Worm (Caenorhabditis elegans) whole organism, L4 larva: Measurements from ENCODE around the gene his-40.

Experiments used
- F37D6.2 ChIP-seq: sonication (generic microtip); optimal IDR thresholded peaks from 2 replicates; lab custom pipeline; 2016; ENCODE audit warnings: mild to moderate bottlenecking, missing genetic modification characterization, missing compliant biosample characterization
- F49E8.2 ChIP-seq: sonication (generic microtip); optimal IDR thresholded peaks from 2 replicates; lab custom pipeline; 2016; ENCODE audit warnings: missing compliant biosample characterization, mild to moderate bottlenecking, missing genetic modification characterization, borderline replicate concordance
- R02D3.7 ChIP-seq: fragments of 150-350 bp; sonication (generic microtip); optimal IDR thresholded peaks from 3 replicates; lab custom pipeline; 2014; ENCODE audit warnings: missing biosample characterization, missing genetic modification characterization
- T20F7.1 ChIP-seq: fragments of 200-800 bp; sonication (Bioruptor generic); optimal IDR thresholded peaks from 2 replicates; lab custom pipeline; 2018; ENCODE audit warnings: mild to moderate bottlenecking, missing genetic modification characterization, missing compliant biosample characterization
- T26A8.4 ChIP-seq: fragments of 200-800 bp; sonication (Bioruptor generic); IDR thresholded peaks from 2 replicates; pipeline ENCODE4 v1.3.6; 2022; ENCODE audit warnings: missing genetic modification characterization, missing compliant biosample characterization
- Y105C5A.15 ChIP-seq: fragments of 200-800 bp; sonication (Bioruptor generic); IDR thresholded peaks from 2 replicates; pipeline ENCODE4 v1.3.6; 2022; ENCODE audit warnings: missing genetic modification characterization, missing compliant biosample characterization
- Y48G9A.11 ChIP-seq: fragments of 200-800 bp; sonication (Bioruptor generic); IDR thresholded peaks from 2 replicates; pipeline ENCODE4 v1.3.6; 2022; ENCODE audit warnings: missing genetic modification reagents, missing genetic modification characterization, missing compliant biosample characterization
- Y5F2A.4 ChIP-seq: fragments of 200-800 bp; sonication (Bioruptor generic); optimal IDR thresholded peaks from 2 replicates; lab custom pipeline; 2018; ENCODE audit warnings: mild to moderate bottlenecking, missing genetic modification characterization, missing compliant biosample characterization
- Y75B8A.6 ChIP-seq: fragments of 200-800 bp; sonication (Bioruptor generic); IDR thresholded peaks from 2 replicates; pipeline ENCODE4 v1.3.6; 2022; ENCODE audit warnings: missing genetic modification reagents, missing genetic modification characterization, missing compliant biosample characterization
- ZK546.5 ChIP-seq, 2 experiments: sonication (generic microtip); optimal IDR thresholded peaks; 2 replicates each; lab custom pipeline; 2017; ENCODE audit warnings: missing biosample characterization in 2 of 2, missing genetic modification characterization in 2 of 2
- aha-1 ChIP-seq: fragments of 150-350 bp; peaks from one replicate; lab custom pipeline; 2014; ENCODE audit warnings: missing biosample characterization, missing genetic modification characterization
- attf-4 ChIP-seq: sonication (generic microtip); optimal IDR thresholded peaks from 3 replicates; lab custom pipeline; 2017; ENCODE audit warnings: missing biosample characterization, missing genetic modification characterization
- ceh-20 ChIP-seq: fragments of 200-800 bp; sonication (Bioruptor generic); IDR thresholded peaks from 2 replicates; pipeline ENCODE4 v1.3.6; 2022; ENCODE audit warnings: missing genetic modification reagents, missing genetic modification characterization, missing compliant biosample characterization
- ceh-28 ChIP-seq: fragments of 150-350 bp; optimal IDR thresholded peaks from 2 replicates; lab custom pipeline; 2014; ENCODE audit warnings: missing biosample characterization, missing genetic modification reagents, missing genetic modification characterization
- ceh-32 ChIP-seq: sonication (generic microtip); optimal IDR thresholded peaks from 2 replicates; lab custom pipeline; 2016; ENCODE audit warnings: mild to moderate bottlenecking, missing genetic modification characterization, missing compliant biosample characterization; ENCODE audit not compliant: poor library complexity
- ceh-82 ChIP-seq: sonication (generic microtip); optimal IDR thresholded peaks from 2 replicates; lab custom pipeline; 2017; ENCODE audit warnings: missing biosample characterization, missing genetic modification characterization
- ces-1 ChIP-seq: fragments of 150-350 bp; sonication (generic microtip); optimal IDR thresholded peaks from 4 replicates; lab custom pipeline; 2014; ENCODE audit warnings: missing biosample characterization, missing genetic modification reagents, missing genetic modification characterization
- cey-2 ChIP-seq: sonication (generic microtip); optimal IDR thresholded peaks from 3 replicates; lab custom pipeline; 2017; ENCODE audit warnings: missing genetic modification characterization, mild to moderate bottlenecking, missing compliant biosample characterization, antibody characterized with exemption, borderline replicate concordance; ENCODE audit not compliant: insufficient read depth
- ctbp-1 ChIP-seq: fragments of 200-800 bp; sonication (Bioruptor generic); IDR thresholded peaks from 2 replicates; pipeline ENCODE4 v1.3.6; 2022; ENCODE audit warnings: missing genetic modification reagents, missing genetic modification characterization, missing compliant biosample characterization
- daf-16 ChIP-seq, 3 experiments: sonication (generic microtip); optimal IDR thresholded peaks; 2 replicates each; lab custom pipeline; 2016 to 2017; ENCODE audit warnings: missing genetic modification characterization in 3 of 3, missing genetic modification reagents in 3 of 3, mild to moderate bottlenecking in 2 of 3, missing compliant biosample characterization in 2 of 3, missing biosample characterization in 1 of 3, moderate library complexity in 1 of 3
- daf-19 ChIP-seq: fragments of 200-800 bp; sonication (Bioruptor generic); conservative IDR thresholded peaks from 2 replicates; pipeline ENCODE4 v1.3.6; 2022; ENCODE audit warnings: missing genetic modification characterization, missing compliant biosample characterization
- dpl-1 ChIP-seq: fragments of 150-350 bp; optimal IDR thresholded peaks from 2 replicates; lab custom pipeline; 2014; ENCODE audit warnings: missing biosample characterization, missing genetic modification reagents, missing genetic modification characterization
- fkh-10 ChIP-seq: fragments of 150-350 bp; optimal IDR thresholded peaks from 2 replicates; lab custom pipeline; 2014; ENCODE audit warnings: missing biosample characterization, missing genetic modification reagents, missing genetic modification characterization
- gei-8 ChIP-seq: fragments of 200-800 bp; sonication (Bioruptor generic); optimal IDR thresholded peaks from 2 replicates; lab custom pipeline; 2018; ENCODE audit warnings: mild to moderate bottlenecking, missing genetic modification characterization, missing compliant biosample characterization
- hlh-30 ChIP-seq: sonication (generic microtip); optimal IDR thresholded peaks from 2 replicates; lab custom pipeline; 2017; ENCODE audit warnings: antibody characterized with exemption, mild to moderate bottlenecking, missing genetic modification characterization, missing compliant biosample characterization; ENCODE audit not compliant: insufficient read depth
- lim-7 ChIP-seq: fragments of 200-800 bp; sonication (Bioruptor generic); IDR thresholded peaks from 2 replicates; pipeline ENCODE4 v1.3.6; 2022; ENCODE audit warnings: missing genetic modification characterization, missing compliant biosample characterization
- lin-13 ChIP-seq: fragments of 150-350 bp; optimal IDR thresholded peaks from 2 replicates; lab custom pipeline; 2014; ENCODE audit warnings: missing biosample characterization, missing genetic modification reagents, missing genetic modification characterization
- lir-3 ChIP-seq: sonication (generic microtip); optimal IDR thresholded peaks from 2 replicates; lab custom pipeline; 2016; ENCODE audit warnings: mild to moderate bottlenecking, missing genetic modification characterization, missing compliant biosample characterization
- mdl-1 ChIP-seq, 2 experiments: fragments of 150-350 bp in 1 of 2; sonication (generic microtip) in 1 of 2; optimal IDR thresholded peaks; 2 replicates each; lab custom pipeline; 2014 to 2017; ENCODE audit warnings: missing biosample characterization in 2 of 2, missing genetic modification characterization in 2 of 2
- mep-1 ChIP-seq: fragments of 150-350 bp; sonication (generic microtip); optimal IDR thresholded peaks from 3 replicates; lab custom pipeline; 2014; ENCODE audit warnings: missing biosample characterization, missing genetic modification characterization
- mxl-2 ChIP-seq: fragments of 200-800 bp; sonication (Bioruptor generic); conservative IDR thresholded peaks from 2 replicates; pipeline ENCODE4 v1.3.6; 2022; ENCODE audit warnings: missing genetic modification reagents, missing genetic modification characterization, missing compliant biosample characterization
- nhr-10 ChIP-seq: fragments of 150-350 bp; optimal IDR thresholded peaks from 2 replicates; lab custom pipeline; 2014; ENCODE audit warnings: missing biosample characterization, missing genetic modification characterization
- nhr-111 ChIP-seq: fragments of 200-800 bp; sonication (Bioruptor generic); optimal IDR thresholded peaks from 2 replicates; lab custom pipeline; 2018; ENCODE audit warnings: mild to moderate bottlenecking, missing genetic modification characterization, missing compliant biosample characterization
- nhr-237 ChIP-seq: sonication (generic microtip); optimal IDR thresholded peaks from 2 replicates; lab custom pipeline; 2017; ENCODE audit warnings: missing biosample characterization, missing genetic modification characterization
- nhr-28 ChIP-seq: fragments of 150-350 bp; optimal IDR thresholded peaks from 2 replicates; lab custom pipeline; 2014; ENCODE audit warnings: missing biosample characterization, missing genetic modification characterization
- nhr-42 ChIP-seq: fragments of 200-800 bp; sonication (Bioruptor generic); IDR thresholded peaks from 2 replicates; pipeline ENCODE4 v1.3.6; 2022; ENCODE audit warnings: missing genetic modification characterization, missing compliant biosample characterization
- nhr-48 ChIP-seq: sonication (generic microtip); optimal IDR thresholded peaks from 2 replicates; lab custom pipeline; 2016; ENCODE audit warnings: mild to moderate bottlenecking, missing genetic modification characterization, missing compliant biosample characterization
- nhr-6 ChIP-seq: fragments of 150-350 bp; optimal IDR thresholded peaks from 2 replicates; lab custom pipeline; 2014; ENCODE audit warnings: missing biosample characterization, missing genetic modification characterization
- pha-4 ChIP-seq, 2 experiments: fragments of 150-350 bp in 1 of 2; fragments of 200-800 bp in 1 of 2; sonication (Bioruptor generic) in 1 of 2; IDR thresholded peaks in 1 of 2; optimal IDR thresholded peaks in 1 of 2; 2 replicates each; pipeline versions ENCODE4 v1.3.6 to Lab custom; 2014 to 2022; ENCODE audit warnings: missing genetic modification characterization in 2 of 2, missing genetic modification reagents in 2 of 2, missing biosample characterization in 1 of 2, missing compliant biosample characterization in 1 of 2
- pqm-1 ChIP-seq: sonication (generic microtip); optimal IDR thresholded peaks from 2 replicates; lab custom pipeline; 2017; ENCODE audit warnings: missing biosample characterization, missing genetic modification characterization
- sdz-12 ChIP-seq: fragments of 200-800 bp; sonication (Bioruptor generic); optimal IDR thresholded peaks from 2 replicates; lab custom pipeline; 2018; ENCODE audit warnings: mild to moderate bottlenecking, missing genetic modification characterization, missing compliant biosample characterization
- set-16 ChIP-seq: fragments of 200-800 bp; sonication (Bioruptor generic); IDR thresholded peaks from 2 replicates; pipeline ENCODE4 v1.3.6; 2022; ENCODE audit warnings: missing genetic modification reagents, missing genetic modification characterization, missing compliant biosample characterization
- skn-1 ChIP-seq: fragments of 150-350 bp; optimal IDR thresholded peaks from 2 replicates; lab custom pipeline; 2014; ENCODE audit warnings: missing biosample characterization, missing genetic modification characterization
- tra-1 ChIP-seq: fragments of 200-800 bp; sonication (Bioruptor generic); IDR thresholded peaks from 2 replicates; pipeline ENCODE4 v1.3.6; 2022; ENCODE audit warnings: missing genetic modification reagents, missing genetic modification characterization, missing compliant biosample characterization
- unc-62 ChIP-seq, 3 experiments: fragments of 150-350 bp in 1 of 3; sonication (generic microtip); optimal IDR thresholded peaks in 2 of 3; peaks in 1 of 3; 1 replicate in 1 of 3; 2 replicates in 2 of 3; lab custom pipeline; 2014 to 2017; ENCODE audit warnings: missing biosample characterization in 3 of 3, missing genetic modification characterization in 3 of 3, missing genetic modification reagents in 3 of 3, missing genotype in 1 of 3
- vab-7 ChIP-seq: fragments of 200-800 bp; sonication (Bioruptor generic); IDR thresholded peaks from 2 replicates; pipeline ENCODE4 v1.3.6; 2022; ENCODE audit warnings: missing genetic modification reagents, missing genetic modification characterization, missing compliant biosample characterization
- zip-2 ChIP-seq: fragments of 150-350 bp; optimal IDR thresholded peaks from 2 replicates; lab custom pipeline; 2014; ENCODE audit warnings: missing biosample characterization, missing genetic modification characterization

The his-40 gene

ce11 chrX:7303115-7303514, 6.8 kb upstream of the his-40 start (continued):
- no peak for TF ChIP-seq zip-2
- TF ChIP-seq ceh-82: no peak
- TF ChIP-seq fkh-10: no peak
- no peak for TF ChIP-seq mxl-2 (GFP tag; lab: Robert Waterston, UW)
- TF ChIP-seq attf-4 (tag; lab: Kevin White, UChicago): no peak
- TF ChIP-seq Y48G9A.11 (GFP tag; lab: Robert Waterston, UW): no peak
- no peak for TF ChIP-seq Y75B8A.6 (GFP tag; lab: Robert Waterston, UW)
- TF ChIP-seq daf-19 (GFP tag; lab: Robert Waterston, UW): no peak
- TF ChIP-seq lim-7 (GFP tag; lab: Robert Waterston, UW): no peak
- no peak for TF ChIP-seq T26A8.4 (GFP tag; lab: Robert Waterston, UW)
- TF ChIP-seq mdl-1 (tag; optimal IDR thresholded peaks at IDR 0.05; lab: Kevin White, UChicago): no peak
- no peak for TF ChIP-seq gei-8 (GFP tag; lab: Kevin White, UChicago)
- no peak for TF ChIP-seq nhr-111 (GFP tag; lab: Kevin White, UChicago)
- TF ChIP-seq daf-16 (GFP tag; optimal IDR thresholded peaks at IDR 0.05; lab: Kevin White, UChicago): no peak
- peak; percentile 46 for TF ChIP-seq daf-16 (tag; optimal IDR thresholded peaks at IDR 0.05; lab: Kevin White, UChicago)
- no peak for TF ChIP-seq lin-13 (GFP tag; lab: Kevin White, UChicago)
- no peak for TF ChIP-seq ces-1 (GFP tag; lab: Kevin White, UChicago)
- no peak for TF ChIP-seq set-16 (GFP tag; lab: Robert Waterston, UW)
- TF ChIP-seq nhr-42 (GFP tag; lab: Robert Waterston, UW): no peak
- TF ChIP-seq unc-62 (GFP tag; optimal IDR thresholded peaks at IDR 0.05 in 1 of 2; lab: Kevin White, UChicago): peak in 1 of 2 experiments; percentile 3
- TF ChIP-seq unc-62 (tag; optimal IDR thresholded peaks at IDR 0.05; lab: Kevin White, UChicago): no peak
- TF ChIP-seq tra-1 (GFP tag; lab: Robert Waterston, UW): 0 out of 2 replicates have a peak, but pooled peaks have one; percentile 7
- TF ChIP-seq T20F7.1 (GFP tag; lab: Kevin White, UChicago): no peak
- TF ChIP-seq hlh-30 (tag; lab: Kevin White, UChicago): no peak
- TF ChIP-seq pqm-1 (tag; lab: Kevin White, UChicago): peak; percentile 48
- TF ChIP-seq nhr-237 (tag; lab: Kevin White, UChicago): no peak
- TF ChIP-seq nhr-28 (tag; lab: Kevin White, UChicago): no peak
- no peak for TF ChIP-seq nhr-48 (tag; lab: Kevin White, UChicago)
- TF ChIP-seq, all 104 proteins: peak for 8

- TF ChIP-seq mep-1 (tag; lab: Kevin White, UChicago) (peak; percentile 30), ceh-32 (tag; lab: Kevin White, UChicago) (no peak), Y105C5A.15 (GFP tag; lab: Robert Waterston, UW) (no peak), T26A8.4 (GFP tag; lab: Robert Waterston, UW) (no peak), ceh-20 (GFP tag; lab: Robert Waterston, UW) (no peak), vab-7 (GFP tag; lab: Robert Waterston, UW) (no peak), dpl-1 (no peak), skn-1 (tag; lab: Kevin White, UChicago) (no peak), Y5F2A.4 (GFP tag; lab: Kevin White, UChicago) (no peak), cey-2 (tag; lab: Kevin White, UChicago) (no peak), sdz-12 (GFP tag; lab: Kevin White, UChicago) (no peak), R02D3.7 (tag; lab: Kevin White, UChicago) (no peak), nhr-237 (tag; lab: Kevin White, UChicago) (no peak), ctbp-1 (no peak), ZK546.5 (tag; optimal IDR thresholded peaks at IDR 0.05; lab: Kevin White, UChicago) (no peak), lir-3 (tag; lab: Kevin White, UChicago) (no peak), aha-1 (tag; lab: Kevin White, UChicago) (peak; percentile 62), F37D6.2 (no peak), ceh-28 (tag; lab: Kevin White, UChicago) (no peak), F49E8.2 (tag; lab: Kevin White, UChicago) (no peak), nhr-10 (tag; lab: Kevin White, UChicago) (no peak), unc-62 (GFP tag; optimal IDR thresholded peaks at IDR 0.05 in 1 of 2; lab: Kevin White, UChicago) (no peak), unc-62 (tag; optimal IDR thresholded peaks at IDR 0.05; lab: Kevin White, UChicago) (no peak), daf-16 (GFP tag; optimal IDR thresholded peaks at IDR 0.05; lab: Kevin White, UChicago) (no peak), daf-16 (tag; optimal IDR thresholded peaks at IDR 0.05; lab: Kevin White, UChicago) (peak; percentile 86), pha-4 (GFP tag; IDR thresholded peaks at IDR 0.05; lab: Robert Waterston, UW) (no peak), pha-4 (tag; optimal IDR thresholded peaks at IDR 0.05; lab: Kevin White, UChicago) (no peak), nhr-6 (no peak), ceh-82 (no peak)
These were observed 4.3 kb upstream of the his-40 start, which contains the start of gene sur-5 for ce11 chrX:7305520-7306186. Gene sur-5, minus strand, starts transcription at chrX:7305570.
